Fruit fly (Drosophila melanogaster) whole organism, adult: Measurements from ENCODE around the gene CG13003.
A peak's percentile ranks its signal among the peaks of the same experiment; 100 is the strongest.

Experiments
- CG11617 ChIP-seq: fragments of 200-800 bp; sonication (Bioruptor generic); optimal IDR thresholded peaks from 2 replicates; lab custom pipeline; 2017; ENCODE audit warnings: mild to moderate bottlenecking, missing biosample characterization, missing genetic modification reagents, missing genetic modification characterization
- CG12768 ChIP-seq: fragments of 200-800 bp; sonication (Bioruptor generic); optimal IDR thresholded peaks from 2 replicates; lab custom pipeline; 2017; ENCODE audit warnings: missing biosample characterization, missing genetic modification characterization, mild to moderate bottlenecking, moderate library complexity, missing genetic modification reagents
- CG14711 ChIP-seq: fragments of 200-800 bp; sonication (Bioruptor generic); optimal IDR thresholded peaks from 2 replicates; lab custom pipeline; 2018; ENCODE audit warnings: missing biosample characterization, mild to moderate bottlenecking, missing genetic modification characterization, moderate library complexity
- CG1620 ChIP-seq: fragments of 200-800 bp; sonication (Bioruptor generic); optimal IDR thresholded peaks from 2 replicates; lab custom pipeline; 2016; ENCODE audit warnings: missing biosample characterization, missing genetic modification characterization
- CG33017 ChIP-seq: fragments of 200-800 bp; sonication (Bioruptor generic); optimal IDR thresholded peaks from 2 replicates; lab custom pipeline; 2018; ENCODE audit warnings: missing biosample characterization, mild to moderate bottlenecking, missing genetic modification characterization, moderate library complexity
- CG5204 ChIP-seq: fragments of 200-800 bp; sonication (Bioruptor generic); optimal IDR thresholded peaks from 2 replicates; lab custom pipeline; 2016; ENCODE audit warnings: missing biosample characterization, missing genetic modification characterization
- CG7045 ChIP-seq: fragments of 200-800 bp; sonication (Bioruptor generic); optimal IDR thresholded peaks from 2 replicates; lab custom pipeline; 2017; ENCODE audit warnings: missing biosample characterization, mild to moderate bottlenecking, missing genetic modification characterization
- CG7101 ChIP-seq: fragments of 200-800 bp; sonication (Bioruptor generic); optimal IDR thresholded peaks from 2 replicates; lab custom pipeline; 2018; ENCODE audit warnings: missing biosample characterization, mild to moderate bottlenecking, missing genetic modification characterization, moderate library complexity
- Clk ChIP-seq: fragments of 200-800 bp; sonication (Bioruptor generic); optimal IDR thresholded peaks from 2 replicates; lab custom pipeline; 2017; ENCODE audit warnings: missing biosample characterization, missing genetic modification characterization
- Crg-1 ChIP-seq: fragments of 200-800 bp; sonication (Bioruptor generic); optimal IDR thresholded peaks from 2 replicates; lab custom pipeline; 2016; ENCODE audit warnings: missing biosample characterization, missing genetic modification characterization
- Hr96 ChIP-seq: fragments of 200-800 bp; sonication (Bioruptor generic); optimal IDR thresholded peaks from 2 replicates; lab custom pipeline; 2016; ENCODE audit warnings: missing biosample characterization, missing genetic modification characterization
- Mnt ChIP-seq: fragments of 200-800 bp; sonication (Bioruptor generic); optimal IDR thresholded peaks from 2 replicates; lab custom pipeline; 2016; ENCODE audit warnings: missing biosample characterization, mild to moderate bottlenecking, missing genetic modification characterization
- bab1 ChIP-seq: fragments of 200-800 bp; sonication (Bioruptor generic); optimal IDR thresholded peaks from 3 replicates; lab custom pipeline; 2019; ENCODE audit warnings: missing biosample characterization, mild to moderate bottlenecking, missing genetic modification characterization, moderate library complexity
- cic ChIP-seq: fragments of 200-800 bp; sonication (Bioruptor generic); optimal IDR thresholded peaks from 2 replicates; lab custom pipeline; 2017; ENCODE audit warnings: missing biosample characterization, mild to moderate bottlenecking, missing genetic modification characterization, moderate library complexity
- cnc ChIP-seq, 2 experiments: fragments of >200 bp; optimal IDR thresholded peaks; 2 replicates each; lab custom pipeline; 2017
- kay ChIP-seq: fragments of 200-800 bp; sonication (Bioruptor generic); peaks from one replicate; lab custom pipeline; 2016; ENCODE audit warnings: missing biosample characterization, missing genetic modification characterization, borderline replicate concordance
- ovo ChIP-seq: fragments of 200-800 bp; sonication (Bioruptor generic); optimal IDR thresholded peaks from 2 replicates; lab custom pipeline; 2016; ENCODE audit warnings: missing biosample characterization, missing genetic modification characterization
- pad ChIP-seq: fragments of 200-800 bp; sonication (Bioruptor generic); optimal IDR thresholded peaks from 3 replicates; lab custom pipeline; 2017; ENCODE audit warnings: missing biosample characterization, missing genetic modification characterization, mild to moderate bottlenecking, moderate library complexity, missing genetic modification reagents
- tj ChIP-seq: fragments of 200-800 bp; sonication (Bioruptor generic); optimal IDR thresholded peaks from 3 replicates; lab custom pipeline; 2017; ENCODE audit warnings: missing biosample characterization, mild to moderate bottlenecking, missing genetic modification characterization, moderate library complexity
- toe ChIP-seq: fragments of 200-800 bp; sonication (Bioruptor generic); optimal IDR thresholded peaks from 2 replicates; lab custom pipeline; 2016; ENCODE audit warnings: missing biosample characterization, missing genetic modification characterization

Gene CG13003

DNA sequence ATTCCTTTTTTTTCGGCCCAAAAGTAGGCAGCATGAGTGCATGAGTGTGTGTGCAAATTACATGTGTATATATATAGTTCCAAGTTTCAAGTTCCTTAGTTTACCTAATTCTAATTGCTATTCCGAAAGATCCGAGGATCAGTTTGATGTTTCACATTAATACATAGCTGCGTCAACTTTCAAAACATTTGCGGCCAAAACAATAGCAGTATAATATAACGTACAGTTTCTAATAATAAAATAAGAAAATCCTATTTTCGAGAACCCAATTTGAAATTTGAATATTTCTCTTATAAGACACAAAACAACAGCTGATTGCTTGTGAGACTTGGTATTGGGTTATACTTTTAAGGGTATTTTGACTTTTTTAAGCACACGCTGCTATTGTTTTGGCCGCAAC is 37.3 kb downstream of the CG13003 start:
- TF ChIP-seq Hr96 (GFP tag; lab: Kevin White, UChicago) (no peak), cic (GFP tag; lab: Kevin White, UChicago) (no peak), Crg-1 (GFP tag; lab: Kevin White, UChicago) (no peak), CG12768 (GFP tag; lab: Kevin White, UChicago) (no peak), CG7101 (no peak), Clk (GFP tag; lab: Kevin White, UChicago) (no peak), ovo (GFP tag; lab: Kevin White, UChicago) (no peak), Mnt (GFP tag; lab: Kevin White, UChicago) (no peak), CG7045 (GFP tag; lab: Kevin White, UChicago) (no peak), CG1620 (GFP tag; lab: Kevin White, UChicago) (no peak), tj (GFP tag; lab: Kevin White, UChicago) (no peak), cnc (optimal IDR thresholded peaks at IDR 0.05; lab: Kevin White, UChicago) (no peak), kay (GFP tag; lab: Kevin White, UChicago) (no peak), bab1 (GFP tag; lab: Kevin White, UChicago) (no peak), CG5204 (GFP tag; lab: Kevin White, UChicago) (no peak), CG14711 (tag; lab: Kevin White, UChicago) (no peak), toe (no peak), pad (GFP tag; lab: Kevin White, UChicago) (no peak)

DNA sequence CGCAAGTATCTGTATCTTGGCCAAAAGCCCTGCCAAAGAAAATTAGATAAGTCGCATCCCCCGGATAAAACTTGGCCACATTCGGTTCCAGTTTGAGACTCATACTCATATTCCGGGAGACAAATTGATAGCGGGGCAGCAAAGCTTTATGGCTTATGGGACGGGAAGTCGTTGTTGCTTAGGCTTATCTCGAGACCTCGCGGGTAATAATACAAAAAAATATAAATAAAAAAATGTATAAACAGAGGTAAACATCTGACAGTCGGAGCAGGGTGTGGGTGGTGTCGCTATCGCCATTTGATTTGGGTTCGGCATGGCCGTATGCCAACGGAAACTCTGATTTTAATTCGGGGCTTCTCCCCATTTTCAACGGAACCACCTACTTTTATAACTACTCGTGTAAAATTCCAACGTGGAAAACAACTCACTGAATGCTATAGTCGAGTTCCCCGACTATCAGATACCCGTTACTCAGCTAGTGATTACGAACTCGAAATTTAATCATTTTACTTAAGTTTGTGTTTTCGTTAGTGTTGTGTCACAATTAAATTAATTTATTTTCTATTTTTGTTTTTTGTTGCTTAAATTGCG is 38.7 kb downstream of the CG13003 start:
- TF ChIP-seq toe (no peak), kay (GFP tag; lab: Kevin White, UChicago) (no peak), pad (GFP tag; lab: Kevin White, UChicago) (no peak), tj (GFP tag; lab: Kevin White, UChicago) (no peak), CG11617 (GFP tag; lab: Kevin White, UChicago) (no peak), cic (GFP tag; lab: Kevin White, UChicago) (no peak), Mnt (GFP tag; lab: Kevin White, UChicago) (no peak), Hr96 (GFP tag; lab: Kevin White, UChicago) (no peak), ovo (GFP tag; lab: Kevin White, UChicago) (no peak), bab1 (GFP tag; lab: Kevin White, UChicago) (no peak), CG12768 (GFP tag; lab: Kevin White, UChicago) (no peak), CG1620 (GFP tag; lab: Kevin White, UChicago) (no peak), CG7101 (no peak), Crg-1 (GFP tag; lab: Kevin White, UChicago) (no peak), CG5204 (GFP tag; lab: Kevin White, UChicago) (no peak), CG7045 (GFP tag; lab: Kevin White, UChicago) (no peak), CG14711 (tag; lab: Kevin White, UChicago) (no peak)

DNA sequence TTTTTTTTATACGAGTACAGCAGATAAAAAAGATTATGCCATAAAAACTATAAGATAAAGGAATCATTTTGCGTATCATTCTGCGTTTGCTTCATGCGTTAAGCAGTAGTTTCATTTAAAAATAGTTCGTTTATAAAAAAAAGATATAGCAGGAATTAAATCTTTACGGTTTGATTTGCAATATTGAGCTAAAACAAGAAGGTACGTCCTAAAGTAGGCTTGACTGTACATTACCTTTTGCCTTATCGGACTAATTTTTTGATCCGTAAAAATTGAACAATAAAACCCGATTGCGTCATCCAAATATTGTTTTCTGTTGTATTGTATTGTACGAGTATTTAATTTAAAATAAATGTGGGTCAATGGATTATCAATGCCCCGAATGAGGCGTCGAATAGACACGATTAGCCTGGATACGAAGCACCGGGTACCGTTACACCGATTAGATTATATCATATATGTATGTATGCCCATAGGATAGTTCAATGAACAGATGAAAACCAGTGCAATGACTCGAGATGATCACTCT is 39.5 kb downstream of the CG13003 start:
- TF ChIP-seq kay (GFP tag; lab: Kevin White, UChicago) (peak; percentile 58), bab1 (GFP tag; lab: Kevin White, UChicago) (no peak)

DNA sequence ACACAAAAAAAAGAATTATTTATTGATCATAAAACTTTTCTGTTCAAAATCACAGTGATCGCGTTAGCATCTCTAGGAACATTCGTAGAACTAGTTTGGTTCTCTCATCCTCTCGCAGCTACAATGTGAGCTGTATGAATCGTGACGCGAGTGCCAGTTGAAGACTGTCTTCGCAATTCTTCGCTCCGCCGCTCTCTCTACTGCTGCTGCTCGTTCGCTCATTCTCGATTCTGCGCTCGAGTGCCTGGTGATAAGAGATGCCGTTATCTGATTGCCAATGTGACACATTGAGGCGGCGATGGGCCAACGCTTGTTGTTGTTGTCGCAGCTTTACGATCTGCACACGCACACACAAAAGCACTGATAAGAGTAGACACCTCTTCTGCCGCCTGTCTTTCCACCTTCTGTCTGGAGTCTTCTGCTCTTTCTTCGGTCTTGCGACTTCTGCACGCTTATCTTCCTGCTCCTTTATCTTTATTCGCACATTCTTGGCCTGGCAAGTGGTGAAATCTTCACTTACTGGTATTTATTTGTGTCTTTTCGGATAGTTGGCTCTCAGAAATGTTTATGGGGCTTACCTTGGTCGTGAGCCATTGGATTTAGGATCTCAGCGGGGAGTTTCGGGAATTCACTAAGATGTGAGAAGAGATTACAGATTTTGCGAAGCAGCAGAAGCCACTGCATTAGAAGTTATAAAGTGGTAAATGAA is 40.1 kb downstream of the CG13003 start:
- TF ChIP-seq Hr96 (GFP tag; lab: Kevin White, UChicago): no peak
- no peak for TF ChIP-seq Clk (GFP tag; lab: Kevin White, UChicago)
- TF ChIP-seq bab1 (GFP tag; lab: Kevin White, UChicago): no peak
- no peak for TF ChIP-seq CG12768 (GFP tag; lab: Kevin White, UChicago)
- TF ChIP-seq CG1620 (GFP tag; lab: Kevin White, UChicago): no peak
- TF ChIP-seq CG33017 (tag; lab: Kevin White, UChicago): no peak
- peak; percentile 61 for TF ChIP-seq ovo (GFP tag; lab: Kevin White, UChicago)
- TF ChIP-seq pad (GFP tag; lab: Kevin White, UChicago): no peak
- TF ChIP-seq CG14711 (tag; lab: Kevin White, UChicago): no peak
- TF ChIP-seq cic (GFP tag; lab: Kevin White, UChicago): no peak
- no peak for TF ChIP-seq CG7045 (GFP tag; lab: Kevin White, UChicago)
- no peak for TF ChIP-seq CG7101
- TF ChIP-seq toe: no peak
- TF ChIP-seq tj (GFP tag; lab: Kevin White, UChicago): peak; percentile 28
- TF ChIP-seq kay (GFP tag; lab: Kevin White, UChicago): no peak
- no peak for TF ChIP-seq Crg-1 (GFP tag; lab: Kevin White, UChicago)

DNA sequence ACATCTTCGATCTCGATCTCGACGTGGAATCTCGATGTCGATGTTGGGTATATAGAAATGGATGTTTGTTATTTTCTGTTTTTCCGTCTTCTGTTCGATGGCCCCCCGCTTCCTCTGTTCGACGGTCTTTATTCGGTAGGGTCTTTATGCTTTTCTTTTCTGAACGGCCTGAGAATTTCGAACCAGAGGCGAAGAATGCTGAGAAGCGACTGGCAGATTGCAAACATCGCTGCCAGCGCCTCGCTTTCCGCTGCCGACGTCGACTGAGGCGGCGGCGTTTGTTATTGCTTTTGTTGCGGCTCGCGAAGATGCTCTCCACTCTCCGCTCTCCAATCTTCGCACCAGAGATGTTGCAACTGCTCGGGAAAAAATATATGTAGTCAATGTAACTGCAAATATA is 41.0 kb downstream of the CG13003 start, which contains the start of the genes CG13004 and CG46306:
Gene CG13004 (minus strand): TSS at position 217 of the 400 bp plus-strand sequence.
Gene CG46306 (minus strand): TSS at position 217 of the 400 bp plus-strand sequence.
- peak; percentile 14 for TF ChIP-seq tj (GFP tag; lab: Kevin White, UChicago)
- TF ChIP-seq Mnt (GFP tag; lab: Kevin White, UChicago): no peak
- no peak for TF ChIP-seq Hr96 (GFP tag; lab: Kevin White, UChicago)
- TF ChIP-seq Clk (GFP tag; lab: Kevin White, UChicago): no peak
- no peak for TF ChIP-seq ovo (GFP tag; lab: Kevin White, UChicago)
- TF ChIP-seq CG33017 (tag; lab: Kevin White, UChicago): no peak
